Fruit fly (Drosophila melanogaster): ENCODE results near the gene dome.
A peak's percentile ranks its signal among the peaks of the same experiment; 100 is the strongest.

- TF ChIP-seq CG8478 (optimal IDR thresholded peaks at IDR 0.05) (no peak), CTCF (optimal IDR thresholded peaks at IDR 0.05) (peak in 1 of 2 experiments; percentile 23)
These were observed 31.4 kb downstream of the dome start, which contains the start of the genes Ranbp21 and Elys for dm6 chrX:19651757-19652419.
